Worm (Caenorhabditis elegans): Measurements from ENCODE around the gene efn-2.

The efn-2 gene

ce11 chrIV:10543361-10543760 is 32.8 kb upstream of the efn-2 start (continued):
- peak; percentile 75 for TF ChIP-seq pqm-1 (tag; optimal IDR thresholded peaks at IDR 0.05)
- TF ChIP-seq mdl-1 (tag; optimal IDR thresholded peaks at IDR 0.05) = no peak
- TF ChIP-seq lin-15B (tag; optimal IDR thresholded peaks at IDR 0.05) = no peak
- TF ChIP-seq ceh-44 (GFP tag; IDR thresholded peaks at IDR 0.05) = no peak
- TF ChIP-seq tra-1 (GFP tag; IDR thresholded peaks at IDR 0.05) = no peak
- no peak for TF ChIP-seq Y5F2A.4 (GFP tag; optimal IDR thresholded peaks at IDR 0.05)
- no peak for TF ChIP-seq lin-29 (GFP tag; IDR thresholded peaks at IDR 0.05)
- TF ChIP-seq php-3 (GFP tag; IDR thresholded peaks at IDR 0.05) = peak; percentile 56; the same call in 1 of the 2 replicates
- no peak for TF ChIP-seq nhr-48 (tag; optimal IDR thresholded peaks at IDR 0.05)
- no peak for TF ChIP-seq dmd-8 (GFP tag; IDR thresholded peaks at IDR 0.05)
- no peak for TF ChIP-seq ZK546.5 (tag; optimal IDR thresholded peaks at IDR 0.05)
- TF ChIP-seq daf-12 (tag; optimal IDR thresholded peaks at IDR 0.05) = no peak
- TF ChIP-seq zip-2 (tag; optimal IDR thresholded peaks at IDR 0.05) = no peak
- peak; percentile 73 for TF ChIP-seq nhr-77 (tag; optimal IDR thresholded peaks at IDR 0.05)
- TF ChIP-seq nhr-28 (tag; optimal IDR thresholded peaks at IDR 0.05) = peak; percentile 65
- no peak for TF ChIP-seq ceh-32 (tag; optimal IDR thresholded peaks at IDR 0.05; ENCODE audit: poor library complexity)
- no peak for TF ChIP-seq zag-1 (tag; optimal IDR thresholded peaks at IDR 0.05)
- no peak for TF ChIP-seq nhr-25 (tag; optimal IDR thresholded peaks at IDR 0.05; ENCODE audit: borderline replicate concordance, insufficient read depth)
- no peak for TF ChIP-seq T20F7.1 (GFP tag; optimal IDR thresholded peaks at IDR 0.05)
- TF ChIP-seq snpc-1.2 (GFP tag; IDR thresholded peaks at IDR 0.05) = no peak
- no peak for TF ChIP-seq madf-9 (GFP tag; conservative IDR thresholded peaks at IDR 0.05)
- TF ChIP-seq daf-16 (GFP tag; optimal IDR thresholded peaks at IDR 0.05) = no peak
- peak; percentile 91 for TF ChIP-seq daf-16 (tag; optimal IDR thresholded peaks at IDR 0.05)

DNA sequence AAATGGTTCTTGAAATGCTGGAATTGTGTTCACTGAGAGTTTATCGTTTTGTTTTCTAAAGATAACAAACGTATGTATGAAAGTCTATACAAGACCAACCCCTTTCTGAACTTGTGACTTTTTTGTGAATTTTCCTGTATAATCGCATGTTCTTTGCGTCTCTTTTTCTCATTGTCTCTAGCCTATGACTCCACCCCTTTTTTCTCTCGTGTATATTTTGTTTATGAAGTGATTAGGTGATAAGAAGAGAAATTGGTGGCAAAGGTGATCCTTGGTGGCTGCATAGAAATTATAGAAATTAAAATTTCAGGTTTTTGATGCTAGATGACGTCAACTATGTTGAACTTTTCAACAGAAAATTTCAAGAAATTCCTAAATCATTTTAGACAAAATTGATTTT is 31.1 kb upstream of the efn-2 start, which contains the start of gene T07G12.5:
Gene T07G12.5, minus strand, starts transcription at position 101 of the 400 bp plus-strand sequence.
- TF ChIP-seq nhr-41 (GFP tag; IDR thresholded peaks at IDR 0.05) (no peak), nhr-102 (tag; optimal IDR thresholded peaks at IDR 0.05) (no peak), ama-1 (optimal IDR thresholded peaks at IDR 0.05) (no peak), sdz-12 (GFP tag; optimal IDR thresholded peaks at IDR 0.05) (no peak), ztf-11 (tag; optimal IDR thresholded peaks at IDR 0.05) (no peak), Y105C5A.15 (GFP tag; IDR thresholded peaks at IDR 0.05) (no peak), nhr-25 (tag; optimal IDR thresholded peaks at IDR 0.05; ENCODE audit: borderline replicate concordance, insufficient read depth) (no peak), dve-1 (tag; optimal IDR thresholded peaks at IDR 0.05; ENCODE audit: insufficient read depth) (peak; percentile 21), gei-8 (GFP tag; optimal IDR thresholded peaks at IDR 0.05) (no peak), mdt-29 (GFP tag; IDR thresholded peaks at IDR 0.05) (no peak), daf-19 (GFP tag; conservative IDR thresholded peaks at IDR 0.05) (no peak), lin-15B (tag; optimal IDR thresholded peaks at IDR 0.05) (no peak), daf-16 (GFP tag; optimal IDR thresholded peaks at IDR 0.05) (no peak), daf-16 (tag; optimal IDR thresholded peaks at IDR 0.05) (peak; percentile 51), ZK337.2 (GFP tag; IDR thresholded peaks at IDR 0.05) (no peak), F37D6.2 (tag; optimal IDR thresholded peaks at IDR 0.05) (no peak), snpc-1.2 (GFP tag; IDR thresholded peaks at IDR 0.05) (no peak), lin-1 (GFP tag; IDR thresholded peaks at IDR 0.05) (no peak), F44E2.7 (GFP tag; IDR thresholded peaks at IDR 0.05) (no peak), lin-29 (GFP tag; IDR thresholded peaks at IDR 0.05) (no peak), nhr-77 (tag; optimal IDR thresholded peaks at IDR 0.05) (no peak), hlh-11 (tag; optimal IDR thresholded peaks at IDR 0.05) (peak; percentile 8), hlh-30 (tag; optimal IDR thresholded peaks at IDR 0.05; ENCODE audit: insufficient read depth) (peak; percentile 31), duxl-1 (tag; optimal IDR thresholded peaks at IDR 0.05; ENCODE audit: poor library complexity) (no peak)

Data from whole organism, L4 larva.